Worm (Caenorhabditis elegans) whole organism, L4 larva: ENCODE measurements around the gene C03B1.10.

Experiments
- D1046.2 ChIP-seq: fragments of 200-800 bp; sonication (Bioruptor generic); IDR thresholded peaks from 2 replicates; pipeline ENCODE4 v1.3.6; 2022; ENCODE audit warnings: missing genetic modification characterization, missing compliant biosample characterization
- F26F4.8 ChIP-seq: fragments of 200-800 bp; sonication (Bioruptor generic); conservative IDR thresholded peaks from 2 replicates; pipeline ENCODE4 v1.3.6; 2022; ENCODE audit warnings: missing genetic modification characterization, missing compliant biosample characterization
- F44E2.7 ChIP-seq: fragments of 200-800 bp; sonication (Bioruptor generic); IDR thresholded peaks from 2 replicates; pipeline ENCODE4 v2.1.2; 2022; ENCODE audit warnings: missing genetic modification characterization, missing compliant biosample characterization
- R02D3.7 ChIP-seq: fragments of 150-350 bp; sonication (generic microtip); optimal IDR thresholded peaks from 3 replicates; lab custom pipeline; 2014; ENCODE audit warnings: missing biosample characterization, missing genetic modification characterization
- Y105C5A.15 ChIP-seq: fragments of 200-800 bp; sonication (Bioruptor generic); IDR thresholded peaks from 2 replicates; pipeline ENCODE4 v1.3.6; 2022; ENCODE audit warnings: missing genetic modification characterization, missing compliant biosample characterization
- Y5F2A.4 ChIP-seq: fragments of 200-800 bp; sonication (Bioruptor generic); optimal IDR thresholded peaks from 2 replicates; lab custom pipeline; 2018; ENCODE audit warnings: mild to moderate bottlenecking, missing genetic modification characterization, missing compliant biosample characterization
- Y75B8A.6 ChIP-seq: fragments of 200-800 bp; sonication (Bioruptor generic); IDR thresholded peaks from 2 replicates; pipeline ENCODE4 v1.3.6; 2022; ENCODE audit warnings: missing genetic modification reagents, missing genetic modification characterization, missing compliant biosample characterization
- aha-1 ChIP-seq: fragments of 150-350 bp; peaks from one replicate; lab custom pipeline; 2014; ENCODE audit warnings: missing biosample characterization, missing genetic modification characterization
- attf-4 ChIP-seq: sonication (generic microtip); optimal IDR thresholded peaks from 3 replicates; lab custom pipeline; 2017; ENCODE audit warnings: missing biosample characterization, missing genetic modification characterization
- ceh-32 ChIP-seq: sonication (generic microtip); optimal IDR thresholded peaks from 2 replicates; lab custom pipeline; 2016; ENCODE audit warnings: mild to moderate bottlenecking, missing genetic modification characterization, missing compliant biosample characterization; ENCODE audit not compliant: poor library complexity
- ceh-44 ChIP-seq: fragments of 200-800 bp; sonication (Bioruptor generic); IDR thresholded peaks from 2 replicates; pipeline ENCODE4 v1.3.6; 2022; ENCODE audit warnings: missing genetic modification reagents, missing genetic modification characterization, missing compliant biosample characterization
- ceh-82 ChIP-seq: sonication (generic microtip); optimal IDR thresholded peaks from 2 replicates; lab custom pipeline; 2017; ENCODE audit warnings: missing biosample characterization, missing genetic modification characterization
- ctbp-1 ChIP-seq: fragments of 200-800 bp; sonication (Bioruptor generic); IDR thresholded peaks from 2 replicates; pipeline ENCODE4 v1.3.6; 2022; ENCODE audit warnings: missing genetic modification reagents, missing genetic modification characterization, missing compliant biosample characterization
- daf-12 ChIP-seq: fragments of 150-350 bp; optimal IDR thresholded peaks from 2 replicates; lab custom pipeline; 2014; ENCODE audit warnings: missing biosample characterization, missing genetic modification reagents, missing genetic modification characterization
- daf-19 ChIP-seq: fragments of 200-800 bp; sonication (Bioruptor generic); conservative IDR thresholded peaks from 2 replicates; pipeline ENCODE4 v1.3.6; 2022; ENCODE audit warnings: missing genetic modification characterization, missing compliant biosample characterization
- egl-27 ChIP-seq: sonication (generic microtip); optimal IDR thresholded peaks from 3 replicates; lab custom pipeline; 2017; ENCODE audit warnings: missing biosample characterization, missing genetic modification reagents, missing genetic modification characterization
- egl-43 ChIP-seq: fragments of 200-800 bp; sonication (Bioruptor generic); IDR thresholded peaks from 2 replicates; pipeline ENCODE4 v1.3.6; 2022; ENCODE audit warnings: missing genetic modification reagents, missing genetic modification characterization, missing compliant biosample characterization
- hif-1 ChIP-seq, 2 experiments: sonication (generic microtip); optimal IDR thresholded peaks; 2 replicates each; lab custom pipeline; 2016 to 2017; ENCODE audit warnings: missing compliant biosample characterization in 2 of 2, missing genetic modification characterization in 2 of 2, missing genetic modification reagents in 2 of 2, missing genotype in 2 of 2, mild to moderate bottlenecking in 1 of 2
- hlh-11 ChIP-seq: fragments of 200-800 bp; sonication (Bioruptor generic); optimal IDR thresholded peaks from 2 replicates; lab custom pipeline; 2018; ENCODE audit warnings: mild to moderate bottlenecking, missing genetic modification characterization, missing compliant biosample characterization
- hlh-30 ChIP-seq: sonication (generic microtip); optimal IDR thresholded peaks from 2 replicates; lab custom pipeline; 2017; ENCODE audit warnings: antibody characterized with exemption, mild to moderate bottlenecking, missing genetic modification characterization, missing compliant biosample characterization; ENCODE audit not compliant: insufficient read depth
- hmg-1.1 ChIP-seq: fragments of 200-800 bp; sonication (Bioruptor generic); IDR thresholded peaks from 2 replicates; pipeline ENCODE4 v1.3.6; 2022; ENCODE audit warnings: missing genetic modification reagents, missing genetic modification characterization, missing compliant biosample characterization
- lim-7 ChIP-seq: fragments of 200-800 bp; sonication (Bioruptor generic); IDR thresholded peaks from 2 replicates; pipeline ENCODE4 v1.3.6; 2022; ENCODE audit warnings: missing genetic modification characterization, missing compliant biosample characterization
- lin-29 ChIP-seq: fragments of 200-800 bp; sonication (Bioruptor generic); IDR thresholded peaks from 2 replicates; pipeline ENCODE4 v1.3.6; 2022; ENCODE audit warnings: missing genetic modification reagents, missing genetic modification characterization, missing compliant biosample characterization
- lin-38 ChIP-seq: fragments of 200-800 bp; sonication (Bioruptor generic); IDR thresholded peaks from 2 replicates; pipeline ENCODE4 v1.3.6; 2022; ENCODE audit warnings: missing genetic modification reagents, missing genetic modification characterization, missing compliant biosample characterization
- lin-39 ChIP-seq: fragments of 150-350 bp; optimal IDR thresholded peaks from 2 replicates; lab custom pipeline; 2014; ENCODE audit warnings: missing biosample characterization, missing genetic modification reagents, missing genetic modification characterization
- mdl-1 ChIP-seq, 2 experiments: fragments of 150-350 bp in 1 of 2; sonication (generic microtip) in 1 of 2; optimal IDR thresholded peaks; 2 replicates each; lab custom pipeline; 2014 to 2017; ENCODE audit warnings: missing biosample characterization in 2 of 2, missing genetic modification characterization in 2 of 2
- mep-1 ChIP-seq: fragments of 150-350 bp; sonication (generic microtip); optimal IDR thresholded peaks from 3 replicates; lab custom pipeline; 2014; ENCODE audit warnings: missing biosample characterization, missing genetic modification characterization
- mes-2 ChIP-seq: sonication (generic microtip); optimal IDR thresholded peaks from 2 replicates; lab custom pipeline; 2016; ENCODE audit warnings: missing genotype, mild to moderate bottlenecking, missing genetic modification characterization, missing compliant biosample characterization; ENCODE audit not compliant: poor library complexity, severe bottlenecking
- mxl-3 ChIP-seq: fragments of 200-800 bp; sonication (Bioruptor generic); optimal IDR thresholded peaks from 2 replicates; lab custom pipeline; 2018; ENCODE audit warnings: mild to moderate bottlenecking, missing genetic modification characterization, missing compliant biosample characterization
- nhr-11 ChIP-seq: fragments of 150-350 bp; optimal IDR thresholded peaks from 2 replicates; lab custom pipeline; 2014; ENCODE audit warnings: missing biosample characterization, missing genetic modification characterization
- nhr-25 ChIP-seq: sonication (generic microtip); optimal IDR thresholded peaks from 2 replicates; lab custom pipeline; 2017; ENCODE audit warnings: missing genetic modification characterization, mild to moderate bottlenecking, missing compliant biosample characterization, antibody characterized with exemption, moderate library complexity, borderline replicate concordance; ENCODE audit not compliant: insufficient read depth
- nhr-6 ChIP-seq: fragments of 150-350 bp; optimal IDR thresholded peaks from 2 replicates; lab custom pipeline; 2014; ENCODE audit warnings: missing biosample characterization, missing genetic modification characterization
- nhr-77 ChIP-seq: fragments of 150-350 bp; optimal IDR thresholded peaks from 2 replicates; lab custom pipeline; 2014; ENCODE audit warnings: missing biosample characterization, missing genetic modification characterization
- rbr-2 ChIP-seq: sonication (generic microtip); optimal IDR thresholded peaks from 2 replicates; lab custom pipeline; 2016; ENCODE audit warnings: missing genotype, missing genetic modification characterization, missing compliant biosample characterization
- sdz-12 ChIP-seq: fragments of 200-800 bp; sonication (Bioruptor generic); optimal IDR thresholded peaks from 2 replicates; lab custom pipeline; 2018; ENCODE audit warnings: mild to moderate bottlenecking, missing genetic modification characterization, missing compliant biosample characterization
- snpc-1.2 ChIP-seq: fragments of 200-800 bp; sonication (Bioruptor generic); IDR thresholded peaks from 2 replicates; pipeline ENCODE4 v1.3.6; 2022; ENCODE audit warnings: missing genetic modification reagents, missing genetic modification characterization, missing compliant biosample characterization
- tag-97 ChIP-seq: fragments of 200-800 bp; sonication (Bioruptor generic); IDR thresholded peaks from 2 replicates; pipeline ENCODE4 v1.3.6; 2022; ENCODE audit warnings: missing genetic modification characterization, missing compliant biosample characterization
- tra-1 ChIP-seq: fragments of 200-800 bp; sonication (Bioruptor generic); IDR thresholded peaks from 2 replicates; pipeline ENCODE4 v1.3.6; 2022; ENCODE audit warnings: missing genetic modification reagents, missing genetic modification characterization, missing compliant biosample characterization
- unc-130 ChIP-seq: sonication (generic microtip); optimal IDR thresholded peaks from 2 replicates; lab custom pipeline; 2016; ENCODE audit warnings: missing genetic modification reagents, missing genetic modification characterization, missing compliant biosample characterization
- unc-62 ChIP-seq, 3 experiments: fragments of 150-350 bp in 1 of 3; sonication (generic microtip); optimal IDR thresholded peaks in 2 of 3; peaks in 1 of 3; 1 replicate in 1 of 3; 2 replicates in 2 of 3; lab custom pipeline; 2014 to 2017; ENCODE audit warnings: missing biosample characterization in 3 of 3, missing genetic modification characterization in 3 of 3, missing genetic modification reagents in 3 of 3, missing genotype in 1 of 3
- zag-1 ChIP-seq: fragments of 150-350 bp; optimal IDR thresholded peaks from 2 replicates; lab custom pipeline; 2014; ENCODE audit warnings: missing biosample characterization, missing genetic modification characterization
- zip-11 ChIP-seq: fragments of 200-800 bp; sonication (Bioruptor generic); IDR thresholded peaks from 2 replicates; pipeline ENCODE4 v1.3.6; 2022; ENCODE audit warnings: missing genetic modification characterization, missing compliant biosample characterization

Gene C03B1.10

DNA sequence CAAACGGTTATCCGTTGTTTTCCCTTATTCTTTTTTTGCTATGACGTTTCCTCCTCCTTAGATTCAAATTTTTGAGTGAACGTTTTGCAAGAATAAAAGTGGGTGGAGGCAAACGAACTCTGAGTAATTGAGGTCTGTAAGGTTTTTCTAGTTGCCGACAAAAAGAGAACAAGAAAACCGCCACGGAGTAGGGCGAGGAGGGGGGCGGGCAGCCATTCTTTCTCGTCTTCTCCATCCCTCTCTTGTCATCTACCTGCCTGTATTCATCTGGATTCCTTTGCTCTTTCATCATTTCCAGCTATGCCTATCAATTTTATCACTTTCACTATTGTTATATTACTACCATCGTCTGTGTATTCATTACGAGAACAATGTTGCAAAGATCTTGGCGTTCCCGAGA is 27.5 kb upstream of the C03B1.10 start, which contains the start of gene igdb-3:
TSS of gene igdb-3 (plus strand) at position 301 of the 400 bp plus-strand sequence.
- TF ChIP-seq lin-29 (GFP tag; lab: Robert Waterston, UW): no peak
- TF ChIP-seq ceh-44 (GFP tag; lab: Robert Waterston, UW): no peak
- TF ChIP-seq snpc-1.2 (GFP tag; lab: Robert Waterston, UW): no peak
- TF ChIP-seq aha-1 (tag; lab: Kevin White, UChicago): peak; percentile 70
- no peak for TF ChIP-seq egl-43 (GFP tag; lab: Robert Waterston, UW)
- TF ChIP-seq daf-19 (GFP tag; lab: Robert Waterston, UW): no peak
- TF ChIP-seq attf-4 (tag; lab: Kevin White, UChicago): no peak
- no peak for TF ChIP-seq nhr-11 (tag; lab: Kevin White, UChicago)
- TF ChIP-seq Y5F2A.4 (GFP tag; lab: Kevin White, UChicago): no peak
- peak in 1 of 2 experiments; percentile 18 for TF ChIP-seq unc-62 (GFP tag; optimal IDR thresholded peaks at IDR 0.05 in 1 of 2; lab: Kevin White, UChicago)
- no peak for TF ChIP-seq unc-62 (tag; optimal IDR thresholded peaks at IDR 0.05; lab: Kevin White, UChicago)
- TF ChIP-seq egl-27 (tag; lab: Kevin White, UChicago): no peak
- no peak for TF ChIP-seq nhr-6 (tag; lab: Kevin White, UChicago)
- no peak for TF ChIP-seq hif-1 (tag; optimal IDR thresholded peaks at IDR 0.05; lab: Kevin White, UChicago)
- TF ChIP-seq, all 104 proteins: peak for 2

- TF ChIP-seq aha-1 (tag; lab: Kevin White, UChicago): peak; percentile 12
- no peak for TF ChIP-seq lin-39 (tag; lab: Kevin White, UChicago)
Observed at ce11 chrX:6384537-6384936, 26.9 kb upstream of the C03B1.10 start.

ce11 chrX:6382930-6383329 is 25.3 kb upstream of the C03B1.10 start:
- peak in 1 of 2 experiments; percentile 74 for TF ChIP-seq unc-62 (GFP tag; optimal IDR thresholded peaks at IDR 0.05 in 1 of 2; lab: Kevin White, UChicago)
- TF ChIP-seq unc-62 (tag; optimal IDR thresholded peaks at IDR 0.05; lab: Kevin White, UChicago): no peak
- no peak for TF ChIP-seq lim-7 (GFP tag; lab: Robert Waterston, UW)
- TF ChIP-seq ceh-32 (tag; lab: Kevin White, UChicago): no peak

DNA sequence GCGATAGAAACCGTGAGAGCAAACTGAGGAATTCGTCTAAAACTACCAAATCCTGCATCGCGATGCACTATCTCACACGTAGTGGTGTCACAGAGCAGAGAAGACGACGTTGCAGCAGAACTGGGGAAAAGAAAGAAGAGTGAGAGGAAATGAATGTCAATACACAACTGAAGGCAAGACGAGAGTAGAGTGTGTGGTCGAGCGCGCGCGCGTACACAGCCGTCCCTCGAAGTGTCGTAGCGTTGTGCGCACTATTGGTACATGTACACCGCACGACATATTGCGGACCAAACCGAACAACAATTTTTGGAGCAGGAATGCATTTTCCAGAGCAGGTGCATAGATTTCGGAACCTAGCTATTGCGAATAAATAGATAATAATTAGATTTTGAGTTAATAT is 20.7 kb upstream of the C03B1.10 start:
- TF ChIP-seq mdl-1 (tag; optimal IDR thresholded peaks at IDR 0.05; lab: Kevin White, UChicago): peak in 1 of 2 experiments; percentile 39
- TF ChIP-seq nhr-11 (tag; lab: Kevin White, UChicago): no peak
- no peak for TF ChIP-seq zip-11 (GFP tag; lab: Robert Waterston, UW)
- TF ChIP-seq nhr-6 (tag; lab: Kevin White, UChicago): no peak
- TF ChIP-seq attf-4 (tag; lab: Kevin White, UChicago): no peak
- TF ChIP-seq Y75B8A.6 (GFP tag; lab: Robert Waterston, UW): no peak
- TF ChIP-seq F44E2.7 (GFP tag; lab: Robert Waterston, UW): no peak
- TF ChIP-seq R02D3.7 (tag; lab: Kevin White, UChicago): no peak
- no peak for TF ChIP-seq D1046.2 (GFP tag; lab: Robert Waterston, UW)
- no peak for TF ChIP-seq tra-1 (GFP tag; lab: Robert Waterston, UW)
- TF ChIP-seq hmg-1.1 (GFP tag; lab: Robert Waterston, UW): peak; percentile 87
- TF ChIP-seq hlh-30 (tag; lab: Kevin White, UChicago): peak; percentile 70
- TF ChIP-seq rbr-2 (tag; lab: Kevin White, UChicago): peak; percentile 88
- TF ChIP-seq mes-2 (tag; lab: Kevin White, UChicago): peak; percentile 78
- TF ChIP-seq ctbp-1 (GFP tag; lab: Robert Waterston, UW): peak; percentile 51; the same call in 1 of the 2 replicates
- peak; percentile 61; the same call in 1 of the 2 replicates for TF ChIP-seq egl-43 (GFP tag; lab: Robert Waterston, UW)
- no peak for TF ChIP-seq nhr-25 (tag; lab: Kevin White, UChicago)
- no peak for TF ChIP-seq sdz-12 (GFP tag; lab: Kevin White, UChicago)
- no peak for TF ChIP-seq tag-97
- peak; percentile 95 for TF ChIP-seq aha-1 (tag; lab: Kevin White, UChicago)
- TF ChIP-seq zag-1 (tag; lab: Kevin White, UChicago): no peak
- TF ChIP-seq mep-1: peak; percentile 74
- no peak for TF ChIP-seq lin-38
- peak; percentile 8 for TF ChIP-seq nhr-77
- TF ChIP-seq ceh-82 (tag; lab: Kevin White, UChicago): no peak
- TF ChIP-seq hlh-11 (tag; lab: Kevin White, UChicago): peak; percentile 54
- TF ChIP-seq Y5F2A.4 (GFP tag; lab: Kevin White, UChicago): no peak
- no peak for TF ChIP-seq lin-39 (tag; lab: Kevin White, UChicago)
- TF ChIP-seq unc-62 (GFP tag; optimal IDR thresholded peaks at IDR 0.05 in 1 of 2; lab: Kevin White, UChicago): peak in 1 of 2 experiments; percentile 82
- TF ChIP-seq unc-62 (tag; optimal IDR thresholded peaks at IDR 0.05; lab: Kevin White, UChicago): no peak
- TF ChIP-seq unc-130 (GFP tag; lab: Kevin White, UChicago): no peak
- TF ChIP-seq F26F4.8: no peak
- peak; percentile 74 for TF ChIP-seq mxl-3
- no peak for TF ChIP-seq daf-12 (tag; lab: Kevin White, UChicago)
- TF ChIP-seq Y105C5A.15 (GFP tag; lab: Robert Waterston, UW): no peak
